Worm (Caenorhabditis elegans): ENCODE data around the gene F07C3.2.

DNA sequence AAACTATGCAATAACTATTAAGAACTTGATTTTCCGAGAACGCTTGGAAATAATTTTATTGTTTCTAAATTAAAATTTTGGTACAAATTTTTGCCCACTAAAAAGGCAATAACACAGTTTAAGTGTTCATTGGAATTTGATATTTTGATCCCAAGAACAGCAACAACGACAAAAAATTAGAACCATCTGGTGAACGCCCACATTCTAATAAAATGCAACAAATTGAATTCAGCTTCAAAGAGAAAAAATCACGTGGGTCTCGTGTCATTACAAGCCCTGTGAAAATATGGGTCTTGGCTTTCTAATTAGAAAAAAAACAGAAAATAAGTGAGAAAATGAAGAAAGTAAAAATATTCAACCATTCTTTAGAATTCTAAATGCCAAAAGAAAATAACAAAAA lies 45.9 kb downstream of the F07C3.2 start:
- TF ChIP-seq nhr-237 (tag; optimal IDR thresholded peaks at IDR 0.05): no peak
- no peak for TF ChIP-seq pha-4 (tag; optimal IDR thresholded peaks at IDR 0.05)
- TF ChIP-seq unc-62 (GFP tag; optimal IDR thresholded peaks at IDR 0.05): no peak

All from whole organism, L3 larva.